Worm (Caenorhabditis elegans) whole organism, L1 larva: Measurements from ENCODE around the gene Y66D12A.19.

Experiments
- ama-1 ChIP-seq: fragments of 150-350 bp; optimal IDR thresholded peaks from 2 replicates; lab custom pipeline; 2014
- lir-3 ChIP-seq: sonication (generic microtip); optimal IDR thresholded peaks from 2 replicates; lab custom pipeline; 2016; ENCODE audit warnings: mild to moderate bottlenecking, missing genetic modification characterization, moderate library complexity, missing compliant biosample characterization; ENCODE audit not compliant: poor library complexity

- TF ChIP-seq lir-3 (tag; lab: Kevin White, UChicago) (no peak), ama-1 (lab: Kevin White, UChicago) (no peak)
Measured at ce11 chrIII:11496496-11496895, 12.4 kb upstream of the Y66D12A.19 start, which contains the start of gene Y66D12A.24.
